Worm (Caenorhabditis elegans): ENCODE results near the gene set-17.

The set-17 gene

DNA sequence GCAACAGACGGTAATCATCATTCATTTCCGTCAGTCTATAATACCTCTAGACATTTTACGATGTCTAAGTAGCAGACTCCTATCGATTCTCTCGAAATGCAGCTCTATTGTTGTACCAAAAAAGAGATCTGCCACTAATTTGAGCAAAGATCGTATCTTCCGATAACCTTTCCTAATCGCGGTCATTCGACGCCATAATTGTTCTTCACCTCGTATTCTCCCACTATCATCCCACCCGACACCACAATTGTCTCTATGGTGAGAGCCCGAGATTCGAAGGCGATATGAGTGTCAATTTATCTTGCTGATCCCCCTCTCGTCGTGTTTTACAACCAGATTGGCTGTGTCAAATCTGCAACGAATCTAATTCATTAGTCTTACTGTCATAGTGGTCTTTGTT, 44.9 kb downstream of the set-17 start:
- TF ChIP-seq ceh-13 (GFP tag; optimal IDR thresholded peaks at IDR 0.05) (no peak), B0310.2 (tag; optimal IDR thresholded peaks at IDR 0.05) (no peak), scrt-1 (GFP tag; IDR thresholded peaks at IDR 0.05) (no peak), sea-1 (GFP tag; conservative IDR thresholded peaks at IDR 0.05) (no peak), aly-1 (tag; optimal IDR thresholded peaks at IDR 0.05) (no peak), F13C5.2 (tag; optimal IDR thresholded peaks at IDR 0.05) (no peak), tbx-11 (GFP tag; IDR thresholded peaks at IDR 0.05) (no peak), flt-1 (GFP tag; IDR thresholded peaks at IDR 0.05) (no peak), ceh-36 (tag; optimal IDR thresholded peaks at IDR 0.05) (no peak), hnd-1 (tag; optimal IDR thresholded peaks at IDR 0.05) (no peak), hmg-4 (GFP tag; optimal IDR thresholded peaks at IDR 0.05) (no peak), ets-7 (tag; optimal IDR thresholded peaks at IDR 0.05) (no peak)

DNA sequence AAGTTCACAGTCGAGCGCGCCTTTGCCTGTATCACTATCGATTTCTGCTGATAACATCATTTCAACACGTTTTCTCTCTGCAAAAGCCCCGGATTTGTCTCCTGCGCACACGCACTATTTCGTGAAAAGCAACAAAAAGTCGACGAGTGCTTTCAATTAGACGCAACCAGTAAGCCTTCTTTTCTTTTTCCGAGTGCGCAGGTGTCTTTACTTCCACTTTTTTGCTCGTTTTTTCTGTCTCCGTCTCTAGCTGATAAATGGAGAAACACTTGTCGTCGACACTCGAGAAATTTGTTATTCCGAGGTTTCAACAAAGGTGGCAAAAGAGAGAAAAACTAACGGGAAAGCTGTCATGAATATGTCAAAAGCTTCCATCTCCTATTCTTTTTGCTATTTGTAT, 48.7 kb downstream of the set-17 start:
- TF ChIP-seq scrt-1 (GFP tag; IDR thresholded peaks at IDR 0.05) = no peak
- TF ChIP-seq ceh-36 (tag; optimal IDR thresholded peaks at IDR 0.05) = no peak
- TF ChIP-seq ama-1 (optimal IDR thresholded peaks at IDR 0.05) = no peak
- TF ChIP-seq ceh-13 (GFP tag; optimal IDR thresholded peaks at IDR 0.05) = no peak
- no peak for TF ChIP-seq tra-4 (tag; optimal IDR thresholded peaks at IDR 0.05)
- no peak for TF ChIP-seq aly-1 (tag; optimal IDR thresholded peaks at IDR 0.05)
- no peak for TF ChIP-seq tbx-11 (GFP tag; IDR thresholded peaks at IDR 0.05)
- TF ChIP-seq tbx-37 (GFP tag; conservative IDR thresholded peaks at IDR 0.05) = no peak
- TF ChIP-seq hmbx-1 (tag; optimal IDR thresholded peaks at IDR 0.05) = no peak
- TF ChIP-seq hmg-4 (GFP tag; optimal IDR thresholded peaks at IDR 0.05) = no peak
- no peak for TF ChIP-seq pes-1 (GFP tag; IDR thresholded peaks at IDR 0.05)
- no peak for TF ChIP-seq hnd-1 (tag; optimal IDR thresholded peaks at IDR 0.05)
- TF ChIP-seq ets-7 (tag; optimal IDR thresholded peaks at IDR 0.05) = no peak
- no peak for TF ChIP-seq flt-1 (GFP tag; IDR thresholded peaks at IDR 0.05)
- TF ChIP-seq B0310.2 (tag; optimal IDR thresholded peaks at IDR 0.05) = no peak
- TF ChIP-seq sea-1 (GFP tag; conservative IDR thresholded peaks at IDR 0.05) = no peak
- TF ChIP-seq F13C5.2 (tag; optimal IDR thresholded peaks at IDR 0.05) = no peak

DNA sequence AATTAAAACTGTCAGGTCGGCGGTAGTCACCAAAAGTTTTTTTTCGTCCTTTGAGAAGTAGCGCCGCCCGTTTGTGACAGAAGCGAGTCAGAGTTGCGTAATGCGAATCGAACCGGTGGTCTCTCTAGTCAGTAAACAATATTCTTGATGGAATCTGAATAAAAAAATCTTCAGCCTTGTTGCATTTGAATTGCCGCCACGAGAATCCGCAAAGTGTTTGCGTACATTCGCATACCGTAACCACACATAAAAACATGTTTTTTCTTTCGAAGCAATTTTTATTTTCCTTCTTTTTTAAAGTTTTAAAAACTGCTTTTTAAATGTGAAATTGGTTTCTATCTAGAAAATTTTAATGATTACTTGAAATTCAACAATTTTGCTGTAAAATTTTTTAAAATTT, 49.2 kb downstream of the set-17 start:
- TF ChIP-seq scrt-1 (GFP tag; IDR thresholded peaks at IDR 0.05) (no peak), sea-1 (GFP tag; conservative IDR thresholded peaks at IDR 0.05) (no peak), tbx-37 (GFP tag; conservative IDR thresholded peaks at IDR 0.05) (no peak), ets-7 (tag; optimal IDR thresholded peaks at IDR 0.05) (no peak), F13C5.2 (tag; optimal IDR thresholded peaks at IDR 0.05) (no peak), ceh-36 (tag; optimal IDR thresholded peaks at IDR 0.05) (no peak), ceh-13 (GFP tag; optimal IDR thresholded peaks at IDR 0.05) (no peak), ama-1 (optimal IDR thresholded peaks at IDR 0.05) (no peak), hnd-1 (tag; optimal IDR thresholded peaks at IDR 0.05) (no peak), hmg-4 (GFP tag; optimal IDR thresholded peaks at IDR 0.05) (no peak), hmbx-1 (tag; optimal IDR thresholded peaks at IDR 0.05) (no peak)

DNA sequence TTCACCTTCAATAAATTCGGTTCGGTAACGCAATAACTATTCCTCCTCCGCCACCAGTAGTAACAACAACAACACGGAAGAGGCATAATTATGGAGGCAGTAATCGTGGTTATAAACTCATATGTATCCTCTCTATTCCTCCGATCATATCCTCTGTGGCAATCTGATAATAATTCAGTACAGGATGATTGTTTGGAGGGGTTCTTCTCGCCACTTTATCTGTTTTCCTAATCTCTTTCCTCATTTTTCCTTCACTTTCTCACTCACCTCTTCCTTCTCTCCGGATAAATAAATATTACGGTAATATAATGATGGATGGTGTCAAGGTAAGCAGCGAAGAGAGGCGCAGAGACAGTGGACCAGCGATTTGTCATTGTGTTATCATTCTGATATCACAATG, 49.8 kb downstream of the set-17 start:
- TF ChIP-seq aly-1 (tag; optimal IDR thresholded peaks at IDR 0.05) = no peak
- no peak for TF ChIP-seq tra-4 (tag; optimal IDR thresholded peaks at IDR 0.05)
- no peak for TF ChIP-seq flt-1 (GFP tag; IDR thresholded peaks at IDR 0.05)
- TF ChIP-seq sea-1 (GFP tag; conservative IDR thresholded peaks at IDR 0.05) = no peak
- no peak for TF ChIP-seq hnd-1 (tag; optimal IDR thresholded peaks at IDR 0.05)
- no peak for TF ChIP-seq pes-1 (GFP tag; IDR thresholded peaks at IDR 0.05)
- TF ChIP-seq tbx-37 (GFP tag; conservative IDR thresholded peaks at IDR 0.05) = no peak
- TF ChIP-seq B0310.2 (tag; optimal IDR thresholded peaks at IDR 0.05) = no peak
- no peak for TF ChIP-seq ama-1 (optimal IDR thresholded peaks at IDR 0.05)
- no peak for TF ChIP-seq F13C5.2 (tag; optimal IDR thresholded peaks at IDR 0.05)
- no peak for TF ChIP-seq hmg-4 (GFP tag; optimal IDR thresholded peaks at IDR 0.05)
- no peak for TF ChIP-seq scrt-1 (GFP tag; IDR thresholded peaks at IDR 0.05)
- TF ChIP-seq ets-7 (tag; optimal IDR thresholded peaks at IDR 0.05) = no peak
- no peak for TF ChIP-seq ceh-13 (GFP tag; optimal IDR thresholded peaks at IDR 0.05)
- no peak for TF ChIP-seq hmbx-1 (tag; optimal IDR thresholded peaks at IDR 0.05)
- TF ChIP-seq ceh-36 (tag; optimal IDR thresholded peaks at IDR 0.05) = no peak
- TF ChIP-seq tbx-11 (GFP tag; IDR thresholded peaks at IDR 0.05) = no peak

DNA sequence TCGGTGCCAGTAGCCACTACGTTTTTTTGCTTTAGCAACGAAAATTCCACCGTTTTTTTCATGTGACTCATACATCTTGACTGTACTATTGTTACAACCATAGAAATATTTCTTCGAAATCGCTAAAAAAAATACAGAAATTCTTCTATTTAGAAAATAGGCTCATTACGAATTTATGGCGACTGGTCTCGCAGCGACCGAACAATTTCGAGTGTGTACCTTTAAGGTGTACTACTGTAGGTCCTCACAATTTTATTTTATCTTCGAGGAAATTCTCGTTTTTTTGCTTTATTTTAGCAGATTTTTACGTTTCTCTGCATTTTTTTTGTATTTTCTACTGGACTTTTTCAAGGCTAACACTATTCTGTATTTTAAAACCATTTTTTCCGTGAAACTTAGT, 50.3 kb downstream of the set-17 start:
- TF ChIP-seq ets-7 (tag; optimal IDR thresholded peaks at IDR 0.05) (no peak), B0310.2 (tag; optimal IDR thresholded peaks at IDR 0.05) (no peak), scrt-1 (GFP tag; IDR thresholded peaks at IDR 0.05) (no peak), sea-1 (GFP tag; conservative IDR thresholded peaks at IDR 0.05) (no peak), pes-1 (GFP tag; IDR thresholded peaks at IDR 0.05) (no peak), tra-4 (tag; optimal IDR thresholded peaks at IDR 0.05) (no peak), tbx-11 (GFP tag; IDR thresholded peaks at IDR 0.05) (no peak), F13C5.2 (tag; optimal IDR thresholded peaks at IDR 0.05) (no peak), ceh-36 (tag; optimal IDR thresholded peaks at IDR 0.05) (no peak), ama-1 (optimal IDR thresholded peaks at IDR 0.05) (no peak), aly-1 (tag; optimal IDR thresholded peaks at IDR 0.05) (no peak), hmg-4 (GFP tag; optimal IDR thresholded peaks at IDR 0.05) (no peak), hnd-1 (tag; optimal IDR thresholded peaks at IDR 0.05) (no peak)

DNA sequence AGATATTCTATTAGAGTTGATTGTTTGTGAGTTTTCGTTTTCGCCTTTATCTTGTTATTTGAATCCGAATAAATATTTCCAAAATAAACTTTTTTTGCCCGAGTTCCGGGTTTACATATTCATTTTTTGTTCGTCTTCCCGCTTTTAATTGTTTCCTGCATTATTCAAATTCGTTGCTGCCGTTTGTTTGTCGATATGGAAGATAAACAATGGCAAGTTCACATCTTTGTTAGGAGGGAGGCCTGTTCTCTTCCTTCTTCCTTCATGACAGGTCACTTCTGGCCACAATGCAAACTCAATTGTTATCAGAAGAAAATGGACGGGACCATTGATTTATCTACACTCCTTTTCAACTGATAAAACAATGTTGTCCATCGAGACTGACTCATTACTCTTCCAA, 50.7 kb downstream of the set-17 start:
- no peak for TF ChIP-seq hmg-4 (GFP tag; optimal IDR thresholded peaks at IDR 0.05)
- no peak for TF ChIP-seq tbx-11 (GFP tag; IDR thresholded peaks at IDR 0.05)
- TF ChIP-seq hnd-1 (tag; optimal IDR thresholded peaks at IDR 0.05) = no peak
- TF ChIP-seq hmbx-1 (tag; optimal IDR thresholded peaks at IDR 0.05) = no peak
- TF ChIP-seq sea-1 (GFP tag; conservative IDR thresholded peaks at IDR 0.05) = no peak
- TF ChIP-seq F13C5.2 (tag; optimal IDR thresholded peaks at IDR 0.05) = no peak
- no peak for TF ChIP-seq B0310.2 (tag; optimal IDR thresholded peaks at IDR 0.05)
- no peak for TF ChIP-seq ceh-36 (tag; optimal IDR thresholded peaks at IDR 0.05)
- TF ChIP-seq ceh-13 (GFP tag; optimal IDR thresholded peaks at IDR 0.05) = no peak
- TF ChIP-seq ama-1 (optimal IDR thresholded peaks at IDR 0.05) = no peak
- TF ChIP-seq flt-1 (GFP tag; IDR thresholded peaks at IDR 0.05) = no peak
- TF ChIP-seq tbx-37 (GFP tag; conservative IDR thresholded peaks at IDR 0.05) = no peak
- TF ChIP-seq aly-1 (tag; optimal IDR thresholded peaks at IDR 0.05) = no peak
- no peak for TF ChIP-seq ets-7 (tag; optimal IDR thresholded peaks at IDR 0.05)
- TF ChIP-seq tra-4 (tag; optimal IDR thresholded peaks at IDR 0.05) = no peak
- no peak for TF ChIP-seq scrt-1 (GFP tag; IDR thresholded peaks at IDR 0.05)

Data from whole organism, early embryonic.